In genomic region chr3R:4748888-4749717, dm6 we compare ENCODE assay signal across 1 fruit fly cellular context.
TF ChIP-seq lines count a peak whose summit lies in the region.

Gene tacc (minus strand): TSS chr3R:4749056.

TF ChIP-seq in whole organism, embryonic, 481 proteins besides CTCF, POLR2A, EP300 and RAD21 (continued from another document):
- TF ChIP-seq sc (optimal IDR thresholded peaks at IDR 0.05; lab: Kevin White, UChicago) (no peak), sc (GFP tag; optimal IDR thresholded peaks at IDR 0.05; lab: Kevin White, UChicago) (no peak), CG12659 (GFP tag; optimal IDR thresholded peaks at IDR 0.05; lab: Kevin White, UChicago) (peak; percentile 28), mirr (GFP tag; optimal IDR thresholded peaks at IDR 0.05; lab: Kevin White, UChicago) (no peak), nmo (GFP tag; optimal IDR thresholded peaks at IDR 0.05; lab: Kevin White, UChicago) (peak; percentile 12), abd-A (tag; optimal IDR thresholded peaks at IDR 0.05; lab: Kevin White, UChicago) (peak; percentile 45), Pdp1 (GFP tag; optimal IDR thresholded peaks at IDR 0.05; lab: Kevin White, UChicago) (peak in 1 of 2 experiments; percentile 94), Camta (GFP tag; optimal IDR thresholded peaks at IDR 0.05; lab: Kevin White, UChicago) (no peak), trem (tag; optimal IDR thresholded peaks at IDR 0.05; lab: Kevin White, UChicago) (peak; percentile 8), danr (GFP tag; IDR thresholded peaks at IDR 0.05; lab: Robert Waterston, UW) (no peak), Ssrp (tag; optimal IDR thresholded peaks at IDR 0.05; lab: Kevin White, UChicago) (no peak), CG16813 (GFP tag; IDR thresholded peaks at IDR 0.05; lab: Robert Waterston, UW; ENCODE audit: partially characterized antibody) (peak; percentile 30; the same call in 1 of the 3 replicates), amos (GFP tag; IDR thresholded peaks at IDR 0.05; lab: Robert Waterston, UW; ENCODE audit: partially characterized antibody) (peak; percentile 41), CG14965 (GFP tag; optimal IDR thresholded peaks at IDR 0.05; lab: Kevin White, UChicago; ENCODE audit: borderline replicate concordance) (no peak), CG9797 (GFP tag; optimal IDR thresholded peaks at IDR 0.05; lab: Kevin White, UChicago) (peak; percentile 78), CG2199 (GFP tag; IDR thresholded peaks at IDR 0.05; lab: Robert Waterston, UW) (peak; percentile 88; the same call in 2 of the 3 replicates)
